Worm (Caenorhabditis elegans) whole organism, L2 larva: ENCODE data around the gene cdka-1.

Experiments used
- C34F6.9 ChIP-seq: fragments of 150-350 bp; optimal IDR thresholded peaks from 2 replicates; lab custom pipeline; 2014; ENCODE audit warnings: missing biosample characterization, missing genetic modification characterization
- aly-2 ChIP-seq: fragments of 150-350 bp; optimal IDR thresholded peaks from 2 replicates; lab custom pipeline; 2014; ENCODE audit warnings: missing biosample characterization, missing genetic modification characterization
- ama-1 ChIP-seq: fragments of 150-350 bp; optimal IDR thresholded peaks from 2 replicates; lab custom pipeline; 2018; ENCODE audit warnings: inconsistent platforms
- lin-13 ChIP-seq: fragments of 150-350 bp; optimal IDR thresholded peaks from 2 replicates; lab custom pipeline; 2014; ENCODE audit warnings: missing biosample characterization, missing genetic modification reagents, missing genetic modification characterization
- nhr-11 ChIP-seq: fragments of 150-350 bp; optimal IDR thresholded peaks from 2 replicates; lab custom pipeline; 2014; ENCODE audit warnings: missing biosample characterization, missing genetic modification characterization
- nhr-77 ChIP-seq: fragments of 150-350 bp; optimal IDR thresholded peaks from 2 replicates; lab custom pipeline; 2014; ENCODE audit warnings: missing biosample characterization, missing genetic modification characterization
- unc-39 ChIP-seq: fragments of 150-350 bp; optimal IDR thresholded peaks from 2 replicates; lab custom pipeline; 2014; ENCODE audit warnings: missing biosample characterization, missing genetic modification characterization

DNA sequence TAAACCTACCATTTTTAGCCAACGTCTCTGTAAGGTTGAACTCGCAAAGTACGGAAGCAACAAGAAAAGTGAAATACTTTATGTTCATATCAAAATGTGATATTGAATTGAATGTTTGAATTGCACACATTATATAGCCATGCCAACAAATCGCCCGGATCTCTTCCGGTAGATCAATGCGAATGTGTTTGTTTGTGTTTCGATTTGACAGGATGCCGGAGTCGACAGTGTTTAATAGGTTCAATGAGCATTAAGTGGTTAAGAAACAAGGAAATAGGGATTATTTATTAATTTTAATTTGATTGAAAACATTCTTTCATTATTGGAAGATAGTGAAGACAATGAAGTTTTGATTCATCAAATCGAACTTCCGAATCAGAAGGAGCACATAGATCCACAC, 12.3 kb upstream of the cdka-1 start, which contains the start of gene pqn-29:
- no peak for TF ChIP-seq ama-1 (lab: Kevin White, UChicago)
- TF ChIP-seq nhr-77 = no peak
- no peak for TF ChIP-seq C34F6.9
- no peak for TF ChIP-seq lin-13 (GFP tag; lab: Kevin White, UChicago)
- TF ChIP-seq unc-39 (tag; lab: Kevin White, UChicago) = no peak
- no peak for TF ChIP-seq nhr-11 (tag; lab: Kevin White, UChicago)
- TF ChIP-seq aly-2 (tag; lab: Kevin White, UChicago) = no peak
